Worm (Caenorhabditis elegans) whole organism, early embryonic: ENCODE data around the gene F55G7.3.

Source experiments
- B0310.2 ChIP-seq: sonication (generic microtip); optimal IDR thresholded peaks from 2 replicates; lab custom pipeline; 2016; ENCODE audit warnings: mild to moderate bottlenecking, missing genetic modification characterization, missing compliant biosample characterization
- aly-1 ChIP-seq: sonication (generic microtip); optimal IDR thresholded peaks from 2 replicates; lab custom pipeline; 2016; ENCODE audit warnings: missing genetic modification characterization, missing compliant biosample characterization
- ama-1 ChIP-seq: fragments of 150-350 bp; optimal IDR thresholded peaks from 2 replicates; lab custom pipeline; 2014
- ceh-13 ChIP-seq: fragments of 200-800 bp; sonication (Bioruptor generic); optimal IDR thresholded peaks from 2 replicates; lab custom pipeline; 2018; ENCODE audit warnings: mild to moderate bottlenecking, missing genetic modification characterization, missing compliant biosample characterization
- ceh-36 ChIP-seq: sonication (generic microtip); optimal IDR thresholded peaks from 2 replicates; lab custom pipeline; 2016; ENCODE audit warnings: missing genetic modification characterization, inconsistent platforms, missing compliant biosample characterization
- ets-7 ChIP-seq: sonication (generic microtip); optimal IDR thresholded peaks from 2 replicates; lab custom pipeline; 2016; ENCODE audit warnings: missing genotype, missing genetic modification characterization, missing compliant biosample characterization
- hmg-4 ChIP-seq: fragments of 200-800 bp; sonication (Bioruptor generic); optimal IDR thresholded peaks from 2 replicates; lab custom pipeline; 2018; ENCODE audit warnings: mild to moderate bottlenecking, missing genetic modification characterization, missing compliant biosample characterization
- hnd-1 ChIP-seq: sonication (generic microtip); optimal IDR thresholded peaks from 2 replicates; lab custom pipeline; 2016; ENCODE audit warnings: missing genetic modification characterization, missing compliant biosample characterization
- pes-1 ChIP-seq: fragments of 200-800 bp; sonication (Bioruptor generic); IDR thresholded peaks from 2 replicates; pipeline ENCODE4 v1.3.6; 2022; ENCODE audit warnings: missing genetic modification reagents, missing genetic modification characterization, missing compliant biosample characterization
- tbx-37 ChIP-seq: fragments of 200-800 bp; sonication (Bioruptor generic); conservative IDR thresholded peaks from 2 replicates; pipeline ENCODE4 v1.3.6; 2022; ENCODE audit warnings: missing genetic modification reagents, missing genetic modification characterization, missing compliant biosample characterization

ce11 chrX:11927585-11927984 lies 14.3 kb downstream of the F55G7.3 start, which contains the start of gene F55G7.4:
- TF ChIP-seq ama-1 (lab: Kevin White, UChicago) (no peak), pes-1 (GFP tag; lab: Robert Waterston, UW) (no peak), hnd-1 (no peak), B0310.2 (tag; lab: Kevin White, UChicago) (no peak), ceh-36 (tag; lab: Kevin White, UChicago) (no peak), tbx-37 (GFP tag; lab: Robert Waterston, UW) (no peak), aly-1 (no peak), ceh-13 (no peak), ets-7 (tag; lab: Kevin White, UChicago) (no peak), hmg-4 (GFP tag; lab: Kevin White, UChicago) (no peak)
